Fruit fly (Drosophila melanogaster): ENCODE measurements around the gene olf413.

The olf413 gene

dm6 chr3L:22199351-22199750, 63.5 kb downstream of the olf413 start:
- TF ChIP-seq ash1 (GFP tag; optimal IDR thresholded peaks at IDR 0.05), result no peak
- TF ChIP-seq amos (GFP tag; IDR thresholded peaks at IDR 0.05; ENCODE audit: partially characterized antibody), result no peak
- no peak for TF ChIP-seq fd102C (GFP tag; optimal IDR thresholded peaks at IDR 0.05)
- no peak for TF ChIP-seq Mad (GFP tag; optimal IDR thresholded peaks at IDR 0.05)
- TF ChIP-seq fu2 (GFP tag; optimal IDR thresholded peaks at IDR 0.05), result no peak
- TF ChIP-seq Sin3A (optimal IDR thresholded peaks at IDR 0.05), result no peak
- TF ChIP-seq tap (tag; optimal IDR thresholded peaks at IDR 0.05), result no peak
- TF ChIP-seq nmo (GFP tag; optimal IDR thresholded peaks at IDR 0.05), result peak; percentile 27
- no peak for TF ChIP-seq ken (GFP tag; IDR thresholded peaks at IDR 0.05)
- no peak for TF ChIP-seq ERR (GFP tag; optimal IDR thresholded peaks at IDR 0.05)
- TF ChIP-seq dmrt99B (tag; optimal IDR thresholded peaks at IDR 0.05), result peak; percentile 12
- TF ChIP-seq ind (GFP tag; optimal IDR thresholded peaks at IDR 0.05), result no peak
- no peak for TF ChIP-seq CG8089 (GFP tag; optimal IDR thresholded peaks at IDR 0.05)
- no peak for TF ChIP-seq CG6765 (GFP tag; optimal IDR thresholded peaks at IDR 0.05)
- TF ChIP-seq CG12071 (GFP tag; optimal IDR thresholded peaks at IDR 0.05), result no peak
- TF ChIP-seq CG15479 (GFP tag; optimal IDR thresholded peaks at IDR 0.05), result no peak
- no peak for TF ChIP-seq Hsf (GFP tag; optimal IDR thresholded peaks at IDR 0.05)
- no peak for TF ChIP-seq stc (GFP tag; IDR thresholded peaks at IDR 0.05)
- TF ChIP-seq br (optimal IDR thresholded peaks at IDR 0.05), result no peak
- no peak for TF ChIP-seq CG1603 (tag; optimal IDR thresholded peaks at IDR 0.05)
- no peak for TF ChIP-seq chn (GFP tag; optimal IDR thresholded peaks at IDR 0.05)
- TF ChIP-seq CG11504 (tag; optimal IDR thresholded peaks at IDR 0.05), result peak; percentile 18
- TF ChIP-seq Ssrp (tag; optimal IDR thresholded peaks at IDR 0.05), result peak; percentile 23
- no peak for TF ChIP-seq Optix (GFP tag; IDR thresholded peaks at IDR 0.05)
- no peak for TF ChIP-seq Dek (tag; optimal IDR thresholded peaks at IDR 0.05)
- no peak for TF ChIP-seq CG7928 (GFP tag; optimal IDR thresholded peaks at IDR 0.05)
- no peak for TF ChIP-seq wdn (GFP tag; IDR thresholded peaks at IDR 0.05)
- TF ChIP-seq Dip3 (GFP tag; optimal IDR thresholded peaks at IDR 0.05), result no peak
- TF ChIP-seq CG6175 (GFP tag; IDR thresholded peaks at IDR 0.05), result no peak
- TF ChIP-seq ewg (GFP tag; optimal IDR thresholded peaks at IDR 0.05), result no peak
- no peak for TF ChIP-seq CG34224 (GFP tag; IDR thresholded peaks at IDR 0.05; ENCODE audit: partially characterized antibody)
- TF ChIP-seq CG42726 (GFP tag; IDR thresholded peaks at IDR 0.05; ENCODE audit: partially characterized antibody), result no peak
- TF ChIP-seq CG2199 (GFP tag; IDR thresholded peaks at IDR 0.05), result no peak
- TF ChIP-seq CG17612 (GFP tag; IDR thresholded peaks at IDR 0.05), result no peak
- TF ChIP-seq pum (GFP tag; optimal IDR thresholded peaks at IDR 0.05), result no peak
- TF ChIP-seq pho (GFP tag; optimal IDR thresholded peaks at IDR 0.05), result no peak
- TF ChIP-seq oc (tag; optimal IDR thresholded peaks at IDR 0.05), result no peak
- TF ChIP-seq cg (GFP tag; optimal IDR thresholded peaks at IDR 0.05), result no peak
- TF ChIP-seq Bdp1 (GFP tag; optimal IDR thresholded peaks at IDR 0.05), result no peak
- TF ChIP-seq Hmx (GFP tag; optimal IDR thresholded peaks at IDR 0.05), result no peak
- no peak for TF ChIP-seq CG18599 (GFP tag; optimal IDR thresholded peaks at IDR 0.05)
- TF ChIP-seq D19B (GFP tag; optimal IDR thresholded peaks at IDR 0.05), result peak; percentile 40
- TF ChIP-seq eyg (GFP tag; optimal IDR thresholded peaks at IDR 0.05), result no peak
- no peak for TF ChIP-seq CG7372 (GFP tag; IDR thresholded peaks at IDR 0.05)
- no peak for TF ChIP-seq Oli (tag; optimal IDR thresholded peaks at IDR 0.05)
- no peak for TF ChIP-seq cad (GFP tag; optimal IDR thresholded peaks at IDR 0.05)
- no peak for TF ChIP-seq CG8924 (tag; optimal IDR thresholded peaks at IDR 0.05)
- no peak for TF ChIP-seq CG13894 (tag; optimal IDR thresholded peaks at IDR 0.05)
- no peak for TF ChIP-seq CG1024 (GFP tag; IDR thresholded peaks at IDR 0.05)
- TF ChIP-seq CG17186 (GFP tag; optimal IDR thresholded peaks at IDR 0.05), result no peak
- TF ChIP-seq slou (GFP tag; optimal IDR thresholded peaks at IDR 0.05), result no peak
- TF ChIP-seq sens (GFP tag), result peak; percentile 85
- no peak for TF ChIP-seq seq (GFP tag; IDR thresholded peaks at IDR 0.05)
